Worm (Caenorhabditis elegans) whole organism, L3 larva: Measurements from ENCODE around the gene fbxa-26.
"Not testable (repeated sequence)": the region's sequence is repeated elsewhere in the genome, so short reads cannot be mapped to it uniquely, and the experiment has no call there.

Experiments used
- ZK546.5 ChIP-seq: sonication (generic microtip); optimal IDR thresholded peaks from 2 replicates; lab custom pipeline; 2017; ENCODE audit warnings: missing biosample characterization, missing genetic modification characterization
- aly-2 ChIP-seq: fragments of 150-350 bp; optimal IDR thresholded peaks from 2 replicates; lab custom pipeline; 2014; ENCODE audit warnings: missing biosample characterization, missing genetic modification characterization
- ama-1 ChIP-seq: fragments of 150-350 bp; optimal IDR thresholded peaks from 2 replicates; lab custom pipeline; 2018
- ceh-16 ChIP-seq: sonication (generic microtip); optimal IDR thresholded peaks from 2 replicates; lab custom pipeline; 2017; ENCODE audit warnings: missing biosample characterization, missing genetic modification characterization
- ceh-28 ChIP-seq: fragments of 150-350 bp; optimal IDR thresholded peaks from 2 replicates; lab custom pipeline; 2014; ENCODE audit warnings: missing biosample characterization, missing genetic modification reagents, missing genetic modification characterization
- ceh-82 ChIP-seq: fragments of 150-350 bp; optimal IDR thresholded peaks from 2 replicates; lab custom pipeline; 2014; ENCODE audit warnings: missing biosample characterization, missing genetic modification characterization
- ceh-9 ChIP-seq: sonication (generic microtip); optimal IDR thresholded peaks from 2 replicates; lab custom pipeline; 2018; ENCODE audit warnings: missing biosample characterization, missing genetic modification characterization
- daf-12 ChIP-seq: fragments of 150-350 bp; optimal IDR thresholded peaks from 2 replicates; lab custom pipeline; 2014; ENCODE audit warnings: missing biosample characterization, missing genetic modification reagents, missing genetic modification characterization
- egl-27 ChIP-seq: sonication (generic microtip); optimal IDR thresholded peaks from 4 replicates; lab custom pipeline; 2017; ENCODE audit warnings: missing biosample characterization, missing genetic modification reagents, missing genetic modification characterization
- egl-5 ChIP-seq: fragments of 150-350 bp; optimal IDR thresholded peaks from 2 replicates; lab custom pipeline; 2017; ENCODE audit warnings: missing biosample characterization, missing genetic modification reagents, missing genetic modification characterization, inconsistent platforms
- elt-1 ChIP-seq: fragments of 150-350 bp; optimal IDR thresholded peaks from 2 replicates; lab custom pipeline; 2014; ENCODE audit warnings: missing biosample characterization, missing genetic modification characterization
- elt-2 ChIP-seq: sonication (generic microtip); optimal IDR thresholded peaks from 2 replicates; lab custom pipeline; 2016; ENCODE audit warnings: missing genetic modification reagents, mild to moderate bottlenecking, missing genetic modification characterization, missing compliant biosample characterization
- elt-3 ChIP-seq, 3 experiments: fragments of 150-350 bp in 1 of 3; sonication (generic microtip) in 2 of 3; optimal IDR thresholded peaks; 2 replicates in 2 of 3; 4 replicates in 1 of 3; lab custom pipeline; 2014 to 2017; ENCODE audit warnings: missing biosample characterization in 3 of 3, missing genetic modification characterization in 3 of 3
- fkh-10 ChIP-seq: sonication (generic microtip); optimal IDR thresholded peaks from 2 replicates; lab custom pipeline; 2017; ENCODE audit warnings: missing biosample characterization, missing genetic modification reagents, missing genetic modification characterization
- fkh-2 ChIP-seq: fragments of 150-350 bp; optimal IDR thresholded peaks from 2 replicates; lab custom pipeline; 2014; ENCODE audit warnings: missing biosample characterization, missing genetic modification reagents, missing genetic modification characterization
- fos-1 ChIP-seq: fragments of 150-350 bp; optimal IDR thresholded peaks from 2 replicates; lab custom pipeline; 2014; ENCODE audit warnings: missing biosample characterization, missing genetic modification characterization
- hmg-11 ChIP-seq: sonication (generic microtip); optimal IDR thresholded peaks from 2 replicates; lab custom pipeline; 2016; ENCODE audit warnings: missing genetic modification characterization, missing compliant biosample characterization
- jun-1 ChIP-seq: fragments of 150-350 bp; optimal IDR thresholded peaks from 2 replicates; lab custom pipeline; 2014; ENCODE audit warnings: missing biosample characterization, missing genetic modification reagents, missing genetic modification characterization
- mml-1 ChIP-seq: fragments of 150-350 bp; sonication (generic microtip); optimal IDR thresholded peaks from 3 replicates; lab custom pipeline; 2014; ENCODE audit warnings: missing biosample characterization, missing genetic modification characterization
- nfya-1 ChIP-seq: sonication (generic microtip); optimal IDR thresholded peaks from 2 replicates; lab custom pipeline; 2017; ENCODE audit warnings: missing genetic modification characterization, mild to moderate bottlenecking, missing compliant biosample characterization, antibody characterized with exemption, moderate library complexity; ENCODE audit not compliant: insufficient read depth
- nhr-12 ChIP-seq: fragments of 150-350 bp; optimal IDR thresholded peaks from 2 replicates; lab custom pipeline; 2014; ENCODE audit warnings: missing biosample characterization, missing genetic modification characterization
- nhr-23 ChIP-seq: fragments of 150-350 bp; optimal IDR thresholded peaks from 2 replicates; lab custom pipeline; 2014; ENCODE audit warnings: missing biosample characterization, missing genetic modification reagents, missing genetic modification characterization
- nhr-25 ChIP-seq: sonication (generic microtip); optimal IDR thresholded peaks from 2 replicates; lab custom pipeline; 2017; ENCODE audit warnings: missing biosample characterization, missing genetic modification characterization
- nhr-28 ChIP-seq: fragments of 150-350 bp; optimal IDR thresholded peaks from 2 replicates; lab custom pipeline; 2014; ENCODE audit warnings: missing biosample characterization, missing genetic modification characterization
- nhr-76 ChIP-seq: fragments of 150-350 bp; sonication (generic microtip); optimal IDR thresholded peaks from 5 replicates; lab custom pipeline; 2014; ENCODE audit warnings: missing biosample characterization, missing genetic modification characterization
- nhr-77 ChIP-seq: fragments of 150-350 bp; optimal IDR thresholded peaks from 2 replicates; lab custom pipeline; 2014; ENCODE audit warnings: missing biosample characterization, missing genetic modification characterization
- pqm-1 ChIP-seq: fragments of 150-350 bp; optimal IDR thresholded peaks from 2 replicates; lab custom pipeline; 2017; ENCODE audit warnings: missing biosample characterization, missing genetic modification characterization, inconsistent platforms
- snpc-4 ChIP-seq: fragments of 150-350 bp; optimal IDR thresholded peaks from 2 replicates; lab custom pipeline; 2014; ENCODE audit warnings: missing biosample characterization, missing genetic modification characterization
- unc-39 ChIP-seq: sonication (generic microtip); optimal IDR thresholded peaks from 4 replicates; lab custom pipeline; 2017; ENCODE audit warnings: missing biosample characterization, missing genetic modification characterization
- ztf-11 ChIP-seq: fragments of 150-350 bp; optimal IDR thresholded peaks from 2 replicates; lab custom pipeline; 2014; ENCODE audit warnings: missing biosample characterization, missing genetic modification characterization
- ztf-4 ChIP-seq: fragments of 150-350 bp; optimal IDR thresholded peaks from 2 replicates; lab custom pipeline; 2014; ENCODE audit warnings: missing biosample characterization, missing genetic modification characterization

fbxa-26 gene

ce11 chrIII:1384092-1384491, 41.8 kb upstream of the fbxa-26 start, which contains the start of the genes fbxa-138 and Y82E9BR.5:
TSS of gene fbxa-138 (minus strand) at chrIII:1384252.
TSS of gene Y82E9BR.5 (plus strand) at chrIII:1384370.
- TF ChIP-seq nhr-25 (tag; lab: Kevin White, UChicago) (no peak), nhr-23 (tag; lab: Kevin White, UChicago) (no peak), pqm-1 (tag; lab: Kevin White, UChicago) (peak; percentile 32), ceh-9 (tag; lab: Kevin White, UChicago) (no peak), ztf-11 (no peak), elt-2 (tag; lab: Kevin White, UChicago) (peak; percentile 81), aly-2 (tag; lab: Kevin White, UChicago) (no peak), elt-1 (tag; lab: Kevin White, UChicago) (no peak), nhr-76 (tag; lab: Kevin White, UChicago) (no peak), jun-1 (tag; lab: Kevin White, UChicago) (peak; percentile 21)

- TF ChIP-seq nhr-77 (tag; lab: Kevin White, UChicago) (no peak), ztf-4 (no peak)
These were observed 41.2 kb upstream of the fbxa-26 start for ce11 chrIII:1383483-1383882.

ce11 chrIII:1380535-1381274, 38.4 kb upstream of the fbxa-26 start, which contains the start of the genes pals-21 and Y82E9BR.6:
TSS of gene pals-21 (minus strand) at chrIII:1380635.
TSS of gene Y82E9BR.6 (plus strand) at chrIII:1381224.
- TF ChIP-seq egl-5 (no peak), fkh-10 (GFP tag; lab: Kevin White, UChicago) (no peak), ceh-28 (no peak), ZK546.5 (tag; lab: Kevin White, UChicago) (no peak), snpc-4 (tag; lab: Kevin White, UChicago) (no peak), egl-27 (tag; lab: Kevin White, UChicago) (no peak)

- not testable (repeated sequence) for TF ChIP-seq ceh-16, ceh-9, nhr-12 (tag; lab: Kevin White, UChicago)
These were observed 35.6 kb upstream of the fbxa-26 start, which contains the start of gene pals-40 for ce11 chrIII:1377903-1378302. TSS of gene pals-40 (minus strand) at chrIII:1378003.

ce11 chrIII:1375491-1375890, 33.2 kb upstream of the fbxa-26 start, which contains the start of gene Y82E9BR.10:
TSS of gene Y82E9BR.10 (minus strand) at chrIII:1375591.
- TF ChIP-seq ztf-11; ama-1 (lab: Kevin White, UChicago); fkh-2: not testable (repeated sequence)

ce11 chrIII:1374355-1374807, 32.1 kb upstream of the fbxa-26 start, which contains the start of gene Y82E9BR.20:
TSS of gene Y82E9BR.20 (plus strand) at chrIII:1374405.
- TF ChIP-seq unc-39 (tag; lab: Kevin White, UChicago) (no peak), nfya-1 (tag; lab: Kevin White, UChicago) (no peak), egl-5 (no peak), nhr-25 (tag; lab: Kevin White, UChicago) (no peak), nhr-28 (tag; lab: Kevin White, UChicago) (no peak), fkh-10 (GFP tag; lab: Kevin White, UChicago) (no peak), fos-1 (tag; lab: Kevin White, UChicago) (no peak), daf-12 (tag; lab: Kevin White, UChicago) (no peak), hmg-11 (tag; lab: Kevin White, UChicago) (no peak), egl-27 (tag; lab: Kevin White, UChicago) (no peak)
- TF ChIP-seq, all 47 proteins: peak for 0

- no peak for TF ChIP-seq mml-1 (tag; lab: Kevin White, UChicago)
- TF ChIP-seq jun-1 (tag; lab: Kevin White, UChicago) = no peak
- no peak for TF ChIP-seq unc-39 (tag; lab: Kevin White, UChicago)
- no peak for TF ChIP-seq ama-1 (lab: Kevin White, UChicago)
- TF ChIP-seq fkh-10 (GFP tag; lab: Kevin White, UChicago) = no peak
- TF ChIP-seq ceh-16 (tag; lab: Kevin White, UChicago) = no peak
- TF ChIP-seq ceh-82 (tag; lab: Kevin White, UChicago) = no peak
- TF ChIP-seq elt-3 (tag; optimal IDR thresholded peaks at IDR 0.05; lab: Kevin White, UChicago) = no peak
These were observed 30.2 kb upstream of the fbxa-26 start for ce11 chrIII:1372563-1372962.
